Fruit fly (Drosophila melanogaster) whole organism, embryonic: ENCODE data around the gene SuUR.

ENCODE experiments used
- Bteb2 ChIP-seq: fragments of 200-800 bp; sonication (Bioruptor generic); optimal IDR thresholded peaks from 2 replicates; lab custom pipeline; 2016; ENCODE audit warnings: missing biosample characterization, missing genetic modification characterization
- CG1024 ChIP-seq: fragments of 200-800 bp; sonication (Bioruptor generic); IDR thresholded peaks from 2 replicates; pipeline ENCODE4 v1.3.6; 2022; ENCODE audit warnings: missing biosample characterization, missing genetic modification characterization
- CG12236 ChIP-seq: fragments of 200-800 bp; sonication (Bioruptor generic); optimal IDR thresholded peaks from 2 replicates; lab custom pipeline; 2016; ENCODE audit warnings: missing biosample characterization, missing genetic modification characterization
- CG12299 ChIP-seq: fragments of 200-800 bp; sonication (Bioruptor generic); optimal IDR thresholded peaks from 2 replicates; lab custom pipeline; 2018; ENCODE audit warnings: missing biosample characterization, mild to moderate bottlenecking, missing genetic modification characterization
- CG1233 ChIP-seq: fragments of 200-800 bp; sonication (Bioruptor generic); optimal IDR thresholded peaks from 4 replicates; lab custom pipeline; 2018; ENCODE audit warnings: missing biosample characterization, mild to moderate bottlenecking, missing genetic modification characterization
- CG15479 ChIP-seq: fragments of 200-800 bp; sonication (Bioruptor generic); optimal IDR thresholded peaks from 3 replicates; lab custom pipeline; 2019; ENCODE audit warnings: missing biosample characterization, mild to moderate bottlenecking, missing genetic modification characterization, moderate library complexity
- CG15601 ChIP-seq: fragments of 200-800 bp; sonication (Bioruptor generic); optimal IDR thresholded peaks from 3 replicates; lab custom pipeline; 2019; ENCODE audit warnings: missing biosample characterization, mild to moderate bottlenecking, missing genetic modification characterization, moderate library complexity
- CG17568 ChIP-seq: fragments of 200-800 bp; sonication (Bioruptor generic); optimal IDR thresholded peaks from 2 replicates; lab custom pipeline; 2018; ENCODE audit warnings: missing biosample characterization, mild to moderate bottlenecking, missing genetic modification characterization, moderate library complexity
- CG1792 ChIP-seq: fragments of 200-800 bp; sonication (Bioruptor generic); optimal IDR thresholded peaks from 2 replicates; lab custom pipeline; 2016; ENCODE audit warnings: missing biosample characterization, missing genetic modification characterization
- CG18011 ChIP-seq: fragments of 200-800 bp; sonication (Bioruptor generic); optimal IDR thresholded peaks from 2 replicates; lab custom pipeline; 2017; ENCODE audit warnings: missing biosample characterization, missing genetic modification characterization, mild to moderate bottlenecking, moderate library complexity, missing genotype
- CG2712 ChIP-seq: fragments of 200-800 bp; optimal IDR thresholded peaks from 3 replicates; lab custom pipeline; 2019; ENCODE audit warnings: missing biosample characterization, mild to moderate bottlenecking, missing genetic modification characterization, moderate library complexity
- CG3065 ChIP-seq: fragments of 200-800 bp; sonication (Bioruptor generic); optimal IDR thresholded peaks from 2 replicates; lab custom pipeline; 2016; ENCODE audit warnings: missing biosample characterization, missing genetic modification characterization
- CG31388 ChIP-seq: fragments of 200-800 bp; sonication (Bioruptor generic); optimal IDR thresholded peaks from 2 replicates; lab custom pipeline; 2016; ENCODE audit warnings: missing biosample characterization, missing genetic modification characterization
- CG32772 ChIP-seq: fragments of 200-800 bp; sonication (Bioruptor generic); IDR thresholded peaks from 2 replicates; pipeline ENCODE4 v1.3.6; 2022; ENCODE audit warnings: missing biosample characterization, missing genetic modification characterization
- CG34422 ChIP-seq: fragments of 200-800 bp; sonication (Bioruptor generic); IDR thresholded peaks from 3 replicates; pipeline ENCODE4 v1.3.6; 2022; ENCODE audit warnings: missing biosample characterization, missing genetic modification characterization
- CG3726 ChIP-seq: fragments of 200-800 bp; sonication (Bioruptor generic); IDR thresholded peaks from 3 replicates; pipeline ENCODE4, ENCODE4 v1.3.6; 2022; ENCODE audit warnings: missing biosample characterization, missing genetic modification characterization
- CG3995 ChIP-seq: fragments of 200-800 bp; sonication (Bioruptor generic); optimal IDR thresholded peaks from 3 replicates; lab custom pipeline; 2016; ENCODE audit warnings: missing biosample characterization, missing genetic modification characterization
- CG4282 ChIP-seq: fragments of 200-800 bp; sonication (Bioruptor generic); optimal IDR thresholded peaks from 2 replicates; lab custom pipeline; 2016; ENCODE audit warnings: missing biosample characterization, missing genetic modification characterization
- CG4424 ChIP-seq: fragments of 200-800 bp; sonication (Bioruptor generic); optimal IDR thresholded peaks from 3 replicates; lab custom pipeline; 2016; ENCODE audit warnings: missing biosample characterization, missing genetic modification characterization
- CG4617 ChIP-seq: fragments of 200-800 bp; sonication (Bioruptor generic); optimal IDR thresholded peaks from 3 replicates; lab custom pipeline; 2016; ENCODE audit warnings: missing biosample characterization, missing genetic modification characterization, borderline replicate concordance
- CG6272 ChIP-seq: fragments of 200-800 bp; sonication (Bioruptor generic); IDR thresholded peaks from 2 replicates; pipeline ENCODE4 v1.3.6; 2022; ENCODE audit warnings: missing biosample characterization, missing genetic modification characterization
- Ets97D ChIP-seq: fragments of 200-800 bp; sonication (Bioruptor generic); optimal IDR thresholded peaks from 3 replicates; lab custom pipeline; 2016; ENCODE audit warnings: missing biosample characterization, missing genetic modification characterization
- Hmr ChIP-seq: fragments of 200-800 bp; sonication (Bioruptor generic); optimal IDR thresholded peaks from 3 replicates; lab custom pipeline; 2017; ENCODE audit warnings: mild to moderate bottlenecking, missing biosample characterization, missing genetic modification reagents, missing genetic modification characterization
- Hr78 ChIP-seq, 2 experiments: fragments of 200-800 bp in 1 of 2; fragments of >200 bp in 1 of 2; sonication (Bioruptor generic) in 1 of 2; optimal IDR thresholded peaks; 2 replicates each; lab custom pipeline; 2017 to 2019; ENCODE audit warnings: missing biosample characterization in 2 of 2, missing genetic modification characterization in 2 of 2, mild to moderate bottlenecking in 1 of 2, moderate library complexity in 1 of 2
- Mad ChIP-seq: fragments of 200-800 bp; sonication (Bioruptor generic); optimal IDR thresholded peaks from 2 replicates; lab custom pipeline; 2016; ENCODE audit warnings: missing biosample characterization, missing genetic modification characterization
- NC2β ChIP-seq: fragments of 200-800 bp; sonication (Bioruptor generic); optimal IDR thresholded peaks from 2 replicates; lab custom pipeline; 2016; ENCODE audit warnings: missing biosample characterization, missing genetic modification characterization
- PHDP ChIP-seq: fragments of 200-800 bp; sonication (Bioruptor generic); optimal IDR thresholded peaks from 3 replicates; lab custom pipeline; 2018; ENCODE audit warnings: missing biosample characterization, mild to moderate bottlenecking, missing genetic modification characterization, moderate library complexity
- Trl ChIP-seq, 3 experiments: fragments of >200 bp in 2 of 3; fragments of 200-800 bp in 1 of 3; sonication (Bioruptor generic) in 1 of 3; optimal IDR thresholded peaks; 2 replicates in 1 of 3; 3 replicates in 2 of 3; lab custom pipeline; 2016 to 2017; ENCODE audit warnings: missing biosample characterization in 1 of 3, missing genetic modification characterization in 1 of 3
- al ChIP-seq: fragments of 200-800 bp; sonication (Bioruptor generic); IDR thresholded peaks from 2 replicates; pipeline ENCODE4 v1.3.6; 2022; ENCODE audit warnings: missing biosample characterization, missing genetic modification characterization
- ase ChIP-seq: fragments of 200-800 bp; sonication (Bioruptor generic); IDR thresholded peaks from 3 replicates; pipeline ENCODE4 v1.3.6; 2022; ENCODE audit warnings: missing biosample characterization, missing genetic modification characterization
- ato ChIP-seq: fragments of 200-800 bp; sonication (Bioruptor generic); IDR thresholded peaks from 2 replicates; pipeline ENCODE4 v1.3.6; 2022; ENCODE audit warnings: missing biosample characterization, missing genetic modification characterization; ENCODE audit not compliant: partially characterized antibody
- az2 ChIP-seq: fragments of 200-800 bp; sonication (Bioruptor generic); optimal IDR thresholded peaks from 3 replicates; lab custom pipeline; 2016; ENCODE audit warnings: missing biosample characterization, missing genetic modification characterization
- bcd ChIP-seq: fragments of 200-800 bp; sonication (Bioruptor generic); optimal IDR thresholded peaks from 2 replicates; lab custom pipeline; 2017; ENCODE audit warnings: missing biosample characterization, mild to moderate bottlenecking, missing genetic modification characterization
- cato ChIP-seq: fragments of 200-800 bp; sonication (Bioruptor generic); optimal IDR thresholded peaks from 2 replicates; lab custom pipeline; 2016; ENCODE audit warnings: missing biosample characterization, missing genetic modification characterization, borderline replicate concordance
- chn ChIP-seq: fragments of 200-800 bp; sonication (Bioruptor generic); optimal IDR thresholded peaks from 2 replicates; lab custom pipeline; 2016; ENCODE audit warnings: missing biosample characterization, missing genetic modification characterization
- crp ChIP-seq, 2 experiments: fragments of 200-800 bp; sonication (Bioruptor generic); optimal IDR thresholded peaks; 2 replicates in 1 of 2; 3 replicates in 1 of 2; lab custom pipeline; 2017; ENCODE audit warnings: missing biosample characterization in 2 of 2, missing genetic modification characterization in 2 of 2, mild to moderate bottlenecking in 1 of 2, moderate library complexity in 1 of 2
- dmrt99B ChIP-seq: fragments of 200-800 bp; sonication (Bioruptor generic); optimal IDR thresholded peaks from 2 replicates; lab custom pipeline; 2018; ENCODE audit warnings: missing biosample characterization, mild to moderate bottlenecking, missing genetic modification characterization, moderate library complexity
- gcm2 ChIP-seq: fragments of 200-800 bp; sonication (Bioruptor generic); optimal IDR thresholded peaks from 2 replicates; lab custom pipeline; 2016; ENCODE audit warnings: missing biosample characterization, missing genetic modification characterization
- hb ChIP-seq: fragments of 200-800 bp; sonication (Bioruptor generic); IDR thresholded peaks from 3 replicates; pipeline ENCODE4 v1.3.6; 2022; ENCODE audit warnings: missing biosample characterization, missing genetic modification characterization; ENCODE audit not compliant: partially characterized antibody
- hbn ChIP-seq: fragments of 200-800 bp; sonication (Bioruptor generic); IDR thresholded peaks from 2 replicates; pipeline ENCODE4 v1.3.6; 2022; ENCODE audit warnings: missing biosample characterization, missing genetic modification characterization; ENCODE audit not compliant: partially characterized antibody
- jumu ChIP-seq: fragments of 200-800 bp; sonication (Bioruptor generic); optimal IDR thresholded peaks from 3 replicates; lab custom pipeline; 2016; ENCODE audit warnings: missing biosample characterization, missing genetic modification characterization
- klu ChIP-seq: fragments of 200-800 bp; sonication (Bioruptor generic); IDR thresholded peaks from 2 replicates; pipeline ENCODE4 v1.3.6; 2022; ENCODE audit warnings: missing biosample characterization, missing genetic modification characterization
- p53 ChIP-seq: fragments of 200-800 bp; sonication (Bioruptor generic); optimal IDR thresholded peaks from 2 replicates; lab custom pipeline; 2016; ENCODE audit warnings: missing biosample characterization, missing genetic modification characterization
- pzg ChIP-seq: fragments of 200-800 bp; sonication (Bioruptor generic); optimal IDR thresholded peaks from 3 replicates; lab custom pipeline; 2018; ENCODE audit warnings: missing biosample characterization, mild to moderate bottlenecking, missing genetic modification characterization, moderate library complexity
- row ChIP-seq: fragments of 200-800 bp; sonication (Bioruptor generic); IDR thresholded peaks from 3 replicates; pipeline ENCODE4 v1.3.6; 2022; ENCODE audit warnings: missing biosample characterization, missing genetic modification characterization
- sna ChIP-seq: fragments of 200-800 bp; sonication (Bioruptor generic); IDR thresholded peaks from 2 replicates; pipeline ENCODE4 v1.3.6; 2022; ENCODE audit warnings: missing biosample characterization, missing genetic modification characterization; ENCODE audit not compliant: partially characterized antibody
- trem ChIP-seq: fragments of 200-800 bp; optimal IDR thresholded peaks from 3 replicates; lab custom pipeline; 2019; ENCODE audit warnings: missing biosample characterization, mild to moderate bottlenecking, missing genetic modification characterization, moderate library complexity
- tup ChIP-seq: fragments of 200-800 bp; sonication (Bioruptor generic); optimal IDR thresholded peaks from 2 replicates; lab custom pipeline; 2016; ENCODE audit warnings: missing biosample characterization, mild to moderate bottlenecking, missing genetic modification characterization, moderate library complexity
- tx ChIP-seq: fragments of 200-800 bp; sonication (Bioruptor generic); optimal IDR thresholded peaks from 2 replicates; lab custom pipeline; 2016; ENCODE audit warnings: missing biosample characterization, missing genetic modification characterization

SuUR gene

DNA sequence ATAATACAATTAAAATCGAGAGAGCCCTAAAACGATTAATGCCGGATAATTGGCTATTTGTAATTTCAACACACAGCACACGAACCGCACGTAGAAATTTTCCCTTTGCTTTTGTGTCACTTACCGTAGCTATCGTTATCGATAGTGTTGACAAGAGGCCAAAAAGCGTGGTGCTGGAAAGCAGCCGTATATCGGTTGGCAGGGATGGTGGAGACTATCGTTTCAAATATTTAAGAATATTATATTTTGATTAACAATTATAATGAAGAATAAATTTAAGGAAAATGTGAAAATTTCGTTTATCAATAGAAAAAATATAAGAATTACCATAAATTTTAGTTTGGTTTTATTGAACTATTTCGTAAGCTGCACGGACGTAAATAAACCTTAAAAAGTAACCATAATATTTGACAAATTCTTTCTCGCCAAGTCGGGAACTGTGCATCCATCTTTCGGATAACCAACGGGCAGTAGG is 28.3 kb downstream of the SuUR start, which contains the start of gene JIL-1 (continued):
- TF ChIP-seq cato (peak; percentile 21), row (GFP tag; lab: Robert Waterston, UW) (peak; percentile 93), CG6272 (GFP tag; lab: Robert Waterston, UW) (peak; percentile 94), ato (GFP tag; lab: Robert Waterston, UW) (peak; percentile 73), CG4424 (GFP tag; lab: Kevin White, UChicago) (peak; percentile 44), trem (tag; lab: Kevin White, UChicago) (peak; percentile 8), CG18011 (GFP tag; lab: Kevin White, UChicago) (peak; percentile 39), CG1233 (GFP tag; lab: Kevin White, UChicago) (peak; percentile 56), CG31388 (GFP tag; lab: Kevin White, UChicago) (no peak), CG34422 (peak; percentile 81), gcm2 (GFP tag; lab: Kevin White, UChicago) (no peak), al (peak; percentile 72), CG15479 (no peak), CG1024 (no peak; the same call in 1 of the 2 replicates), CG3065 (GFP tag; lab: Kevin White, UChicago) (no peak), CG12299 (tag; lab: Kevin White, UChicago) (no peak), CG32772 (peak; percentile 62), p53 (GFP tag; lab: Kevin White, UChicago) (no peak), crp (GFP tag; optimal IDR thresholded peaks at IDR 0.05; lab: Kevin White, UChicago) (peak in 1 of 2 experiments; percentile 64), chn (GFP tag; lab: Kevin White, UChicago) (peak; percentile 50), hbn (GFP tag; lab: Robert Waterston, UW) (peak; percentile 75), CG4282 (GFP tag; lab: Kevin White, UChicago) (peak; percentile 34), dmrt99B (tag; lab: Kevin White, UChicago) (peak; percentile 16), az2 (GFP tag; lab: Kevin White, UChicago) (peak; percentile 48), tx (GFP tag; lab: Kevin White, UChicago) (peak; percentile 6), bcd (GFP tag; lab: Kevin White, UChicago) (peak; percentile 71), CG3995 (GFP tag; lab: Kevin White, UChicago) (peak; percentile 41), NC2β (peak; percentile 52), hb (peak; percentile 77), CG2712 (tag; lab: Kevin White, UChicago) (peak; percentile 44), CG17568 (GFP tag; lab: Kevin White, UChicago) (peak; percentile 25), ase (GFP tag; lab: Robert Waterston, UW) (peak; percentile 76), Hmr (GFP tag; lab: Kevin White, UChicago) (peak; percentile 77), CG3726 (no peak; the same call in 2 of the 3 replicates), PHDP (tag; lab: Kevin White, UChicago) (peak; percentile 43), Hr78 (GFP tag; optimal IDR thresholded peaks at IDR 0.05; lab: Kevin White, UChicago) (no peak), klu (no peak), tup (GFP tag; lab: Kevin White, UChicago) (peak; percentile 3), Trl (optimal IDR thresholded peaks at IDR 0.05; lab: Kevin White, UChicago) (no peak), Trl (GFP tag; optimal IDR thresholded peaks at IDR 0.05; lab: Kevin White, UChicago) (no peak), sna (GFP tag; lab: Robert Waterston, UW) (peak; percentile 64), CG4617 (GFP tag; lab: Kevin White, UChicago) (peak; percentile 9), CG1792 (GFP tag; lab: Kevin White, UChicago) (peak; percentile 4), pzg (peak; percentile 79), CG12236 (GFP tag; lab: Kevin White, UChicago) (no peak), Bteb2 (peak; percentile 18), jumu (GFP tag; lab: Kevin White, UChicago) (peak; percentile 35), CG15601 (tag; lab: Kevin White, UChicago) (peak; percentile 39), Ets97D (GFP tag; lab: Kevin White, UChicago) (peak; percentile 54), Mad (peak; percentile 63)
